Fruit fly (Drosophila melanogaster): ENCODE data around the gene CG17806.

CG17806 gene

DNA sequence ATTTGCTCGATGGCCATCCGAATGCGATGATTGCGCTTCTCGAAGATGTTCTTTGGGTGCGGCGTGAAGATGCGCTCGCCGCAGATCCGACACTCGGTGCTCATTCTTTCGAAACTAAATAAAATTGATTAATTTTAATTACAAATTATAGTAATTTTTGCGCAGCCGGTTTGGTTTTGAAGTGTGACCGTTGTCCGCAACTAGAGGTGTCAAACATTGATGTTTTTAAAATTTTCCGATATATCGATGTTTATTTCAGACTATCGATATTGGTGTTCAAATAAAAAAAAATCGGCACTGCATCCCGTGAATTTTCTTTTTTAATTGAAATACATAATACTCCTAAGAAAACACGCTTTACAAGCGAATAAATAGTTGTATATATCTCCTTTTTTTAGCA lies 6.0 kb upstream of the CG17806 start, which contains the start of gene Odj (continued):
- TF ChIP-seq jigr1 (GFP tag; IDR thresholded peaks at IDR 0.05) (no peak), CG16813 (GFP tag; IDR thresholded peaks at IDR 0.05; ENCODE audit: partially characterized antibody) (peak; percentile 91), CG4707 (GFP tag; optimal IDR thresholded peaks at IDR 0.05) (no peak), Mes4 (GFP tag; optimal IDR thresholded peaks at IDR 0.05) (no peak), CG3995 (GFP tag; optimal IDR thresholded peaks at IDR 0.05) (peak; percentile 86), HmgZ (tag; optimal IDR thresholded peaks at IDR 0.05) (peak; percentile 26), Lim3 (GFP tag; IDR thresholded peaks at IDR 0.05) (no peak), CG8089 (GFP tag; optimal IDR thresholded peaks at IDR 0.05) (no peak), CG43689 (GFP tag; IDR thresholded peaks at IDR 0.05) (no peak), CG11085 (GFP tag; IDR thresholded peaks at IDR 0.05) (no peak), ato (GFP tag; IDR thresholded peaks at IDR 0.05; ENCODE audit: partially characterized antibody) (peak; percentile 89), CG6791 (GFP tag; IDR thresholded peaks at IDR 0.05; ENCODE audit: partially characterized antibody) (peak; percentile 94), crp (GFP tag; optimal IDR thresholded peaks at IDR 0.05) (peak in 1 of 2 experiments; percentile 9), emc (GFP tag; optimal IDR thresholded peaks at IDR 0.05) (no peak), CG13287 (GFP tag; IDR thresholded peaks at IDR 0.05; ENCODE audit: partially characterized antibody) (peak; percentile 97), zen (tag; optimal IDR thresholded peaks at IDR 0.05) (peak; percentile 35), ci (GFP tag; IDR thresholded peaks at IDR 0.05) (no peak), eyg (GFP tag; optimal IDR thresholded peaks at IDR 0.05) (no peak), Mad (GFP tag; optimal IDR thresholded peaks at IDR 0.05) (no peak), Fer1 (GFP tag; optimal IDR thresholded peaks at IDR 0.05) (peak; percentile 4), her (GFP tag; optimal IDR thresholded peaks at IDR 0.05) (no peak), Trl (optimal IDR thresholded peaks at IDR 0.05) (no peak), Trl (GFP tag; optimal IDR thresholded peaks at IDR 0.05) (no peak), CG4854 (GFP tag; optimal IDR thresholded peaks at IDR 0.05) (no peak), Myb (GFP tag; optimal IDR thresholded peaks at IDR 0.05) (peak; percentile 18), MESR4 (GFP tag; optimal IDR thresholded peaks at IDR 0.05) (peak; percentile 57), Meics (GFP tag; optimal IDR thresholded peaks at IDR 0.05) (no peak), Blimp-1 (GFP tag; optimal IDR thresholded peaks at IDR 0.05) (no peak), E2f2 (GFP tag; IDR thresholded peaks at IDR 0.05) (peak; percentile 81), nerfin-2 (GFP tag; IDR thresholded peaks at IDR 0.05; ENCODE audit: partially characterized antibody) (peak; percentile 69; the same call in 1 of the 2 replicates), CG8944 (GFP tag; optimal IDR thresholded peaks at IDR 0.05) (no peak), Antp (GFP tag; optimal IDR thresholded peaks at IDR 0.05) (no peak), zfh1 (GFP tag; IDR thresholded peaks at IDR 0.05) (no peak), inv (GFP tag; IDR thresholded peaks at IDR 0.05; ENCODE audit: partially characterized antibody) (peak; percentile 89), Hmr (GFP tag; optimal IDR thresholded peaks at IDR 0.05) (no peak), ewg (GFP tag; optimal IDR thresholded peaks at IDR 0.05) (peak; percentile 52), Ada2b (GFP tag; IDR thresholded peaks at IDR 0.05) (no peak), Chrac-16 (GFP tag; optimal IDR thresholded peaks at IDR 0.05) (no peak), CG12744 (GFP tag; optimal IDR thresholded peaks at IDR 0.05) (peak; percentile 23), CG14965 (GFP tag; optimal IDR thresholded peaks at IDR 0.05; ENCODE audit: borderline replicate concordance) (no peak), sqz (GFP tag; optimal IDR thresholded peaks at IDR 0.05) (no peak), cas (GFP tag; IDR thresholded peaks at IDR 0.05) (no peak), tgo (GFP tag; IDR thresholded peaks at IDR 0.05) (no peak), Xrp1 (GFP tag; IDR thresholded peaks at IDR 0.05) (no peak), lbe (GFP tag; optimal IDR thresholded peaks at IDR 0.05) (peak; percentile 63), CG10462 (GFP tag; optimal IDR thresholded peaks at IDR 0.05) (no peak), CG31224 (GFP tag; IDR thresholded peaks at IDR 0.05) (no peak), CG13894 (tag; optimal IDR thresholded peaks at IDR 0.05) (no peak), az2 (GFP tag; optimal IDR thresholded peaks at IDR 0.05) (no peak), zfh2 (GFP tag; optimal IDR thresholded peaks at IDR 0.05) (no peak), yki (optimal IDR thresholded peaks at IDR 0.05) (no peak), klu (GFP tag; IDR thresholded peaks at IDR 0.05) (no peak)
